Fruit fly (Drosophila melanogaster) whole organism, wandering third instar larva: Measurements from ENCODE around the gene spel1.
A peak's percentile ranks its signal among the peaks of the same experiment; 100 is the strongest.

Source experiments
- Abd-B ChIP-seq: fragments of >200 bp; optimal IDR thresholded peaks from 2 replicates; lab custom pipeline; 2017; ENCODE audit warnings: missing biosample characterization, missing genetic modification characterization
- CG32264 ChIP-seq: fragments of 200-800 bp; sonication (Bioruptor generic); optimal IDR thresholded peaks from 2 replicates; lab custom pipeline; 2016; ENCODE audit warnings: missing biosample characterization, missing genetic modification characterization
- CG9705 ChIP-seq: fragments of 200-800 bp; sonication (Bioruptor generic); optimal IDR thresholded peaks from 2 replicates; lab custom pipeline; 2018; ENCODE audit warnings: missing biosample characterization, mild to moderate bottlenecking, missing genetic modification characterization
- CrebA ChIP-seq: fragments of 200-800 bp; sonication (Bioruptor generic); optimal IDR thresholded peaks from 2 replicates; lab custom pipeline; 2016; ENCODE audit warnings: missing biosample characterization, mild to moderate bottlenecking, missing genetic modification characterization, borderline replicate concordance
- Dif ChIP-seq: fragments of 200-275, 200-300 bp; sonication (Bioruptor generic); optimal IDR thresholded peaks from 2 replicates; lab custom pipeline; 2018; ENCODE audit warnings: missing biosample characterization, missing genetic modification characterization; ENCODE audit not compliant: partially characterized antibody
- GATAd ChIP-seq: sonication (Bioruptor generic); optimal IDR thresholded peaks from 2 replicates; lab custom pipeline; 2016; ENCODE audit warnings: missing biosample characterization, missing genetic modification characterization
- HLH106 ChIP-seq: fragments of 200-800 bp; optimal IDR thresholded peaks from 3 replicates; lab custom pipeline; 2019; ENCODE audit warnings: missing biosample characterization, mild to moderate bottlenecking, missing genetic modification characterization, moderate library complexity
- Hnf4 ChIP-seq: fragments of 200-800 bp; sonication (Bioruptor generic); optimal IDR thresholded peaks from 2 replicates; lab custom pipeline; 2016; ENCODE audit warnings: missing biosample characterization, mild to moderate bottlenecking, missing genetic modification characterization
- Hr78 ChIP-seq: fragments of >200 bp; optimal IDR thresholded peaks from 2 replicates; lab custom pipeline; 2017; ENCODE audit warnings: missing biosample characterization, missing genetic modification characterization
- Hr83 ChIP-seq: fragments of 200-300 bp; sonication (Bioruptor generic); optimal IDR thresholded peaks from 2 replicates; lab custom pipeline; 2016; ENCODE audit warnings: missing biosample characterization, mild to moderate bottlenecking, missing genetic modification characterization, moderate library complexity; ENCODE audit not compliant: poor library complexity, severe bottlenecking
- Jra ChIP-seq: sonication (Bioruptor generic); optimal IDR thresholded peaks from 2 replicates; lab custom pipeline; 2016; ENCODE audit warnings: missing biosample characterization, missing genetic modification characterization
- Mio ChIP-seq: sonication (Bioruptor generic); optimal IDR thresholded peaks from 2 replicates; lab custom pipeline; 2016; ENCODE audit warnings: missing biosample characterization, missing genetic modification characterization
- Myc ChIP-seq: fragments of >200 bp; optimal IDR thresholded peaks from 2 replicates; lab custom pipeline; 2017
- N ChIP-seq: fragments of >200 bp; optimal IDR thresholded peaks from 2 replicates; lab custom pipeline; 2018; ENCODE audit warnings: missing biosample characterization, missing external identifiers, missing genetic modification characterization
- OdsH ChIP-seq: fragments of 200-800 bp; sonication (Bioruptor generic); optimal IDR thresholded peaks from 2 replicates; lab custom pipeline; 2016; ENCODE audit warnings: missing biosample characterization, mild to moderate bottlenecking, missing genetic modification characterization
- Rel ChIP-seq, 2 experiments: fragments of 200-800 bp; sonication (Bioruptor generic) in 1 of 2; optimal IDR thresholded peaks; 2 replicates in 1 of 2; 3 replicates in 1 of 2; lab custom pipeline; 2016 to 2019; ENCODE audit warnings: mild to moderate bottlenecking in 2 of 2, missing biosample characterization in 2 of 2, missing genetic modification characterization in 2 of 2, moderate library complexity in 1 of 2
- Sp1 ChIP-seq: fragments of 200-800 bp; sonication (Bioruptor generic); optimal IDR thresholded peaks from 3 replicates; lab custom pipeline; 2019; ENCODE audit warnings: missing biosample characterization, mild to moderate bottlenecking, missing genetic modification characterization, moderate library complexity
- Vsx2 ChIP-seq: fragments of 200-300, 225-300 bp; sonication (Bioruptor generic); optimal IDR thresholded peaks from 2 replicates; lab custom pipeline; 2018; ENCODE audit warnings: missing biosample characterization, missing genetic modification characterization; ENCODE audit not compliant: partially characterized antibody
- br ChIP-seq: fragments of 200-800 bp; sonication (Bioruptor generic); optimal IDR thresholded peaks from 2 replicates; lab custom pipeline; 2016; ENCODE audit warnings: missing biosample characterization, missing genetic modification characterization
- brk ChIP-seq: fragments of 200-800 bp; sonication (Bioruptor generic); optimal IDR thresholded peaks from 2 replicates; lab custom pipeline; 2016; ENCODE audit warnings: missing biosample characterization, mild to moderate bottlenecking, missing genetic modification characterization
- dl ChIP-seq, 2 experiments: fragments of 175-275, 200-275 bp in 1 of 2; fragments of 200-275 bp in 1 of 2; sonication (Bioruptor generic); optimal IDR thresholded peaks; lab custom pipeline; 2018; ENCODE audit warnings: mild to moderate bottlenecking in 2 of 2, missing biosample characterization in 2 of 2, missing genetic modification characterization in 2 of 2, moderate library complexity in 2 of 2; ENCODE audit not compliant: partially characterized antibody in 2 of 2, insufficient read depth in 1 of 2
- dmrt93B ChIP-seq: fragments of 200-800 bp; sonication (Bioruptor generic); optimal IDR thresholded peaks from 2 replicates; lab custom pipeline; 2018; ENCODE audit warnings: missing biosample characterization, mild to moderate bottlenecking, missing genetic modification characterization
- dsf ChIP-seq: sonication (Bioruptor generic); optimal IDR thresholded peaks from 2 replicates; lab custom pipeline; 2016; ENCODE audit warnings: missing biosample characterization, missing genetic modification characterization, borderline replicate concordance
- ey ChIP-seq: fragments of 200-800 bp; sonication (Bioruptor generic); optimal IDR thresholded peaks from 2 replicates; lab custom pipeline; 2016; ENCODE audit warnings: missing biosample characterization, missing genetic modification characterization
- foxo ChIP-seq, 2 experiments: fragments of 200-800 bp; sonication (Bioruptor generic); optimal IDR thresholded peaks; 2 replicates in 1 of 2; 3 replicates in 1 of 2; lab custom pipeline; 2016 to 2017; ENCODE audit warnings: missing biosample characterization in 2 of 2, missing genetic modification characterization in 2 of 2
- fru ChIP-seq: fragments of 200-800 bp; sonication (Bioruptor generic); optimal IDR thresholded peaks from 3 replicates; lab custom pipeline; 2016; ENCODE audit warnings: missing biosample characterization, mild to moderate bottlenecking, missing genetic modification characterization
- h ChIP-seq: fragments of 200-800 bp; sonication (Bioruptor generic); optimal IDR thresholded peaks from 3 replicates; lab custom pipeline; 2016; ENCODE audit warnings: missing biosample characterization, mild to moderate bottlenecking, missing genetic modification characterization
- jim ChIP-seq: fragments of 175-275, 200-325 bp; sonication (Bioruptor generic); optimal IDR thresholded peaks from 2 replicates; lab custom pipeline; 2016; ENCODE audit warnings: missing biosample characterization, mild to moderate bottlenecking, missing genetic modification characterization
- lola ChIP-seq: fragments of >200 bp; optimal IDR thresholded peaks from 2 replicates; lab custom pipeline; 2017; ENCODE audit warnings: missing biosample characterization, missing genetic modification characterization
- pan ChIP-seq: fragments of >200 bp; optimal IDR thresholded peaks from 2 replicates; lab custom pipeline; 2017
- psq ChIP-seq: fragments of 200-800 bp; sonication (Bioruptor generic); optimal IDR thresholded peaks from 3 replicates; lab custom pipeline; 2017; ENCODE audit warnings: missing biosample characterization, mild to moderate bottlenecking, missing genetic modification characterization, moderate library complexity
- rgr ChIP-seq: fragments of 200-800 bp; sonication (Bioruptor generic); optimal IDR thresholded peaks from 3 replicates; lab custom pipeline; 2016; ENCODE audit warnings: missing biosample characterization, mild to moderate bottlenecking, missing genetic modification characterization
- sage ChIP-seq: fragments of 200-800 bp; sonication (Bioruptor generic); optimal IDR thresholded peaks from 2 replicates; lab custom pipeline; 2016; ENCODE audit warnings: missing biosample characterization, mild to moderate bottlenecking, missing genetic modification characterization
- sv ChIP-seq: fragments of 200-800 bp; sonication (Bioruptor generic); optimal IDR thresholded peaks from 3 replicates; lab custom pipeline; 2016; ENCODE audit warnings: missing biosample characterization, missing genetic modification characterization
- tai ChIP-seq: sonication (Bioruptor generic); optimal IDR thresholded peaks from 2 replicates; lab custom pipeline; 2016; ENCODE audit warnings: missing biosample characterization, missing genetic modification characterization
- usp ChIP-seq: fragments of >200 bp; optimal IDR thresholded peaks from 2 replicates; lab custom pipeline; 2017; ENCODE audit warnings: missing biosample characterization, missing genetic modification characterization
- woc ChIP-seq: sonication (Bioruptor generic); optimal IDR thresholded peaks from 2 replicates; lab custom pipeline; 2016; ENCODE audit warnings: missing biosample characterization, mild to moderate bottlenecking, missing genetic modification characterization

spel1 gene

DNA sequence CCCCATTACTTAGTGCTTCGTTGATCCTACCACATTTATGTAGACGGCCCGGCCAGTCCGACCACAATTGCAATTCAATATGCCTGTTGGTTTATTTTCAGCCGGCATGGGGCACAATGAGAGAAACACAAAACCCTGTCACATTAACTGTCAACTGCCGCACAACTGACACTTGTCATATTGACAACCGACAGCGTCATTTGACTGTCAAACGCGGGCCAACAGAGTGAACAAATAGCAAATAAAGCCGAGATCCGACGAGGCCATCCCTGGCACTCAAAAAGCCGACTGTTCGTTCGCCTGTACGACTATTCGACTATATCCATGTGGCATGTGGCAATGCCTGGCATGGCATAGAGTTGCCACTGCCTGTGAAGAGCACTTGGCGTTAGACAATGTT lies 36.1 kb downstream of the spel1 start:
- TF ChIP-seq rgr (GFP tag; lab: Kevin White, UChicago) (no peak), CG9705 (GFP tag; lab: Kevin White, UChicago) (no peak), CrebA (no peak), Vsx2 (no peak), Rel (GFP tag; optimal IDR thresholded peaks at IDR 0.05; lab: Kevin White, UChicago) (no peak), Rel (tag; optimal IDR thresholded peaks at IDR 0.05; lab: Kevin White, UChicago) (no peak), Sp1 (GFP tag; lab: Kevin White, UChicago) (no peak), usp (GFP tag; lab: Kevin White, UChicago) (no peak), Hr78 (GFP tag; lab: Kevin White, UChicago) (no peak), HLH106 (tag; lab: Kevin White, UChicago) (no peak), dsf (no peak), brk (GFP tag; lab: Kevin White, UChicago) (no peak), Hr83 (GFP tag; lab: Kevin White, UChicago) (no peak), woc (no peak), sv (GFP tag; lab: Kevin White, UChicago) (no peak), sage (GFP tag; lab: Kevin White, UChicago) (no peak), br (GFP tag; lab: Kevin White, UChicago) (no peak), Mio (GFP tag; lab: Kevin White, UChicago) (no peak)

DNA sequence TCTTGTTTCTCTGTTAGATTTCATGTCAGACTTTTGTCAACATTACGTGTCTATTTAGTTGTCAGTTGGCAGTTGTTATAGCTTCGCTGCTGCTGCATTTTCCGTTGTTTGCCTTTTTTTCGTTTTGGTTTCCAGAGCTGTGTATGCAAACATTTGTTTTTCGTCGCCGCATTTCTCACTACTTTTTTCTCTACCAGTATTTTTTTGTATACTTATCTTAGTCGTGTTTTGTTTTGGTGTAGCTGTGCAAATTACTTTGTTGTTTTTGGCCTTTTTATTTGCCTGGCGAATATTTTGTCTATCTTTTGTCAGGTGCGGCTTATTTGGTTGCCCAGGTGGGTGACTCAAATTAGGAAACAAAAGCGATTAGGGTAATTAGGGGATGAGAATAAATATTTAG lies 36.7 kb downstream of the spel1 start:
- no peak for TF ChIP-seq psq (GFP tag; lab: Kevin White, UChicago)
- TF ChIP-seq Dif, result no peak
- TF ChIP-seq, all 38 proteins: peak for 0

DNA sequence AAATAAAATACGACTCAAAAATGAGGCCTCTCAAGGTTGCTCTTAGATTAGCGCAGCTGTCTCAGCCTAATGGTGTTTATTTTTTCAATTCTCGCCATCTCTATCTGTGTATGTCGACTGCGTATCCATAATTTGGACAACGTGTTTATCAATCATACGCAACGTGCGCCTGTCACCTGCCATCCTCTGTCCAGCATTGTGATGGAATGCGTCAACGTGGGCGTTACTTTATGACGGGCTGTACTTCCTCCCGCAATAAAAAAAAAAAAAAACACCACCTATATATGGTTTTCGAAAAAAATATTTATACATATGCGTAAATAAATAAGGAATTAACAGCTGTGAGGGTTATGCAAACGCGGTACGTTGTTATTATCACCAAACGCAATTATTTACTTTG lies 37.5 kb downstream of the spel1 start:
- TF ChIP-seq Rel (GFP tag; optimal IDR thresholded peaks at IDR 0.05; lab: Kevin White, UChicago), result no peak
- no peak for TF ChIP-seq Rel (tag; optimal IDR thresholded peaks at IDR 0.05; lab: Kevin White, UChicago)
- no peak for TF ChIP-seq sage (GFP tag; lab: Kevin White, UChicago)
- peak; percentile 16 for TF ChIP-seq OdsH
- no peak for TF ChIP-seq usp (GFP tag; lab: Kevin White, UChicago)
- TF ChIP-seq Vsx2, result no peak
- TF ChIP-seq Hr83 (GFP tag; lab: Kevin White, UChicago), result peak; percentile 25
- peak; percentile 3 for TF ChIP-seq br (GFP tag; lab: Kevin White, UChicago)
- TF ChIP-seq N, result no peak
- peak; percentile 7 for TF ChIP-seq psq (GFP tag; lab: Kevin White, UChicago)
- TF ChIP-seq dmrt93B, result no peak
- no peak for TF ChIP-seq ey (GFP tag; lab: Kevin White, UChicago)
- TF ChIP-seq tai, result no peak
- peak in 1 of 2 experiments; percentile 3 for TF ChIP-seq foxo (GFP tag; optimal IDR thresholded peaks at IDR 0.05; lab: Kevin White, UChicago)
- TF ChIP-seq fru, result peak; percentile 21
- TF ChIP-seq h, result peak; percentile 11
- TF ChIP-seq woc, result no peak
- no peak for TF ChIP-seq Dif
- TF ChIP-seq sv (GFP tag; lab: Kevin White, UChicago), result no peak
- no peak for TF ChIP-seq Myc (lab: Kevin White, UChicago)
- no peak for TF ChIP-seq CrebA
- no peak for TF ChIP-seq Sp1 (GFP tag; lab: Kevin White, UChicago)
- TF ChIP-seq Hr78 (GFP tag; lab: Kevin White, UChicago), result no peak
- TF ChIP-seq Jra (GFP tag; lab: Kevin White, UChicago), result peak; percentile 4
- TF ChIP-seq Mio (GFP tag; lab: Kevin White, UChicago), result no peak
- no peak for TF ChIP-seq lola
- peak; percentile 61 for TF ChIP-seq rgr (GFP tag; lab: Kevin White, UChicago)
- TF ChIP-seq jim (GFP tag; lab: Kevin White, UChicago), result no peak
- TF ChIP-seq dl (GFP tag; optimal IDR thresholded peaks at IDR 0.05; lab: Kevin White, UChicago; ENCODE audit: insufficient read depth in 1 of 2, partially characterized antibody in 2 of 2), result no peak

DNA sequence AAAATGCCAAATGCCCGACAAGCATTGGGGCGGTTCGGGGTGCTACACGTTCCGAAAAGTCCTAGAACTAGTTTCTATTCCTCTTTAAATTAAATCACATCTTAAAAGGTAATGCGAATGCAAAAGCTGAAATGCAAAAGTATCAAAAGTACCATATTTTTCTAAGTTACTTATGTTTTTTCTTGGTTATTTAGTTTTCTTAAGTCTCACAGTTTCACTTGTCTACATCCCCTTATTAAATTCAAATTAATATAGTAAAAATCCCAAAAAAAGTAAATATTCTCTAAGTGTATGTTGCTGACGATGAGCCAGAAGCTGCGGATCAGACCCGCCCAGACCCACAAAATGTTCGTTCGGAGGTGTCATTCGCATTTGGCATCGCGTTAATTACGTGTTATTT lies 38.8 kb downstream of the spel1 start:
- TF ChIP-seq h, result peak; percentile 31
- TF ChIP-seq lola, result no peak
- TF ChIP-seq Vsx2, result no peak
- no peak for TF ChIP-seq psq (GFP tag; lab: Kevin White, UChicago)
- TF ChIP-seq dsf, result no peak
- no peak for TF ChIP-seq Hnf4 (GFP tag; lab: Kevin White, UChicago)
- peak; percentile 7 for TF ChIP-seq ey (GFP tag; lab: Kevin White, UChicago)
- TF ChIP-seq Rel (GFP tag; optimal IDR thresholded peaks at IDR 0.05; lab: Kevin White, UChicago), result no peak
- no peak for TF ChIP-seq Rel (tag; optimal IDR thresholded peaks at IDR 0.05; lab: Kevin White, UChicago)
- TF ChIP-seq sv (GFP tag; lab: Kevin White, UChicago), result no peak
- no peak for TF ChIP-seq brk (GFP tag; lab: Kevin White, UChicago)
- peak; percentile 11 for TF ChIP-seq rgr (GFP tag; lab: Kevin White, UChicago)
- no peak for TF ChIP-seq Dif
- TF ChIP-seq OdsH, result peak; percentile 26
- TF ChIP-seq Abd-B, result no peak
- TF ChIP-seq dmrt93B, result peak; percentile 44
- peak in 1 of 2 experiments; percentile 49 for TF ChIP-seq foxo (GFP tag; optimal IDR thresholded peaks at IDR 0.05; lab: Kevin White, UChicago)
- no peak for TF ChIP-seq jim (GFP tag; lab: Kevin White, UChicago)
- no peak for TF ChIP-seq CG32264 (GFP tag; lab: Kevin White, UChicago)
- TF ChIP-seq HLH106 (tag; lab: Kevin White, UChicago), result peak; percentile 75
- no peak for TF ChIP-seq woc
- TF ChIP-seq CG9705 (GFP tag; lab: Kevin White, UChicago), result no peak
- TF ChIP-seq Hr78 (GFP tag; lab: Kevin White, UChicago), result no peak
- no peak for TF ChIP-seq N
- peak; percentile 35 for TF ChIP-seq Sp1 (GFP tag; lab: Kevin White, UChicago)
- no peak for TF ChIP-seq sage (GFP tag; lab: Kevin White, UChicago)
- no peak for TF ChIP-seq GATAd (GFP tag; lab: Kevin White, UChicago)
- TF ChIP-seq pan (lab: Kevin White, UChicago), result no peak
- TF ChIP-seq Jra (GFP tag; lab: Kevin White, UChicago), result no peak
- no peak for TF ChIP-seq dl (GFP tag; optimal IDR thresholded peaks at IDR 0.05; lab: Kevin White, UChicago; ENCODE audit: insufficient read depth in 1 of 2, partially characterized antibody in 2 of 2)
- no peak for TF ChIP-seq tai
- no peak for TF ChIP-seq Myc (lab: Kevin White, UChicago)
- peak; percentile 34 for TF ChIP-seq fru
- peak; percentile 1 for TF ChIP-seq br (GFP tag; lab: Kevin White, UChicago)
- TF ChIP-seq usp (GFP tag; lab: Kevin White, UChicago), result no peak
